Worm (Caenorhabditis elegans) whole organism, late embryonic: ENCODE results near the gene F54F2.14.

Source experiments
- madf-2 ChIP-seq: sonication (generic microtip); optimal IDR thresholded peaks from 2 replicates; lab custom pipeline; 2017; ENCODE audit warnings: missing genetic modification characterization, missing compliant biosample characterization
- pqm-1 ChIP-seq: sonication (generic microtip); optimal IDR thresholded peaks from 2 replicates; lab custom pipeline; 2016; ENCODE audit warnings: missing genetic modification characterization, missing compliant biosample characterization
- unc-55 ChIP-seq: sonication (generic microtip); optimal IDR thresholded peaks from 2 replicates; lab custom pipeline; 2017; ENCODE audit warnings: missing biosample characterization, missing genetic modification reagents, missing genetic modification characterization

- TF ChIP-seq pqm-1: no peak
- TF ChIP-seq madf-2 (tag; lab: Kevin White, UChicago): peak; percentile 9
- peak; percentile 91 for TF ChIP-seq unc-55 (GFP tag; lab: Kevin White, UChicago)
These were observed 4.3 kb downstream of the F54F2.14 start for ce11 chrIII:8795595-8796141.
